Worm (Caenorhabditis elegans) whole organism, L2 larva: Measurements from ENCODE around the gene gei-4.
A peak's percentile ranks its signal among the peaks of the same experiment; 100 is the strongest.

Experiments used
- C34F6.9 ChIP-seq: fragments of 150-350 bp; optimal IDR thresholded peaks from 2 replicates; lab custom pipeline; 2014; ENCODE audit warnings: missing biosample characterization, missing genetic modification characterization
- F13H6.1 ChIP-seq: sonication (generic microtip); optimal IDR thresholded peaks from 2 replicates; lab custom pipeline; 2016; ENCODE audit warnings: missing genetic modification characterization, missing compliant biosample characterization
- R02D3.7 ChIP-seq: fragments of 150-350 bp; optimal IDR thresholded peaks from 2 replicates; lab custom pipeline; 2014; ENCODE audit warnings: missing biosample characterization, missing genetic modification characterization
- Y55F3AM.14 ChIP-seq: fragments of 200-800 bp; sonication (Bioruptor generic); optimal IDR thresholded peaks from 2 replicates; lab custom pipeline; 2018; ENCODE audit warnings: mild to moderate bottlenecking, missing genetic modification characterization, missing compliant biosample characterization
- alr-1 ChIP-seq: fragments of 150-350 bp; optimal IDR thresholded peaks from 2 replicates; lab custom pipeline; 2014; ENCODE audit warnings: missing biosample characterization, missing genetic modification characterization
- ama-1 ChIP-seq: fragments of 150-350 bp; optimal IDR thresholded peaks from 2 replicates; lab custom pipeline; 2018; ENCODE audit warnings: inconsistent platforms
- ceh-82 ChIP-seq: fragments of 150-350 bp; optimal IDR thresholded peaks from 2 replicates; lab custom pipeline; 2014; ENCODE audit warnings: missing biosample characterization, missing genetic modification characterization
- crh-2 ChIP-seq: sonication (generic microtip); optimal IDR thresholded peaks from 2 replicates; lab custom pipeline; 2017; ENCODE audit warnings: missing biosample characterization, missing genetic modification characterization
- dmd-4 ChIP-seq: sonication (generic microtip); optimal IDR thresholded peaks from 2 replicates; lab custom pipeline; 2017; ENCODE audit warnings: missing biosample characterization, missing genetic modification characterization
- egl-27 ChIP-seq: sonication (generic microtip); optimal IDR thresholded peaks from 3 replicates; lab custom pipeline; 2017; ENCODE audit warnings: missing biosample characterization, missing genetic modification reagents, missing genetic modification characterization
- elt-3 ChIP-seq: sonication (generic microtip); optimal IDR thresholded peaks from 2 replicates; lab custom pipeline; 2017; ENCODE audit warnings: missing biosample characterization, missing genetic modification characterization
- fos-1 ChIP-seq: fragments of 150-350 bp; optimal IDR thresholded peaks from 2 replicates; lab custom pipeline; 2014; ENCODE audit warnings: missing biosample characterization, missing genetic modification characterization
- gmeb-1 ChIP-seq: fragments of 150-350 bp; optimal IDR thresholded peaks from 2 replicates; lab custom pipeline; 2014; ENCODE audit warnings: missing biosample characterization, missing genetic modification characterization
- lin-13 ChIP-seq: fragments of 150-350 bp; optimal IDR thresholded peaks from 2 replicates; lab custom pipeline; 2014; ENCODE audit warnings: missing biosample characterization, missing genetic modification reagents, missing genetic modification characterization
- lin-39 ChIP-seq: fragments of 150-350 bp; optimal IDR thresholded peaks from 2 replicates; lab custom pipeline; 2014; ENCODE audit warnings: missing biosample characterization, missing genetic modification reagents, missing genetic modification characterization
- lsy-2 ChIP-seq, 2 experiments: fragments of 150-350 bp in 1 of 2; sonication (generic microtip) in 1 of 2; optimal IDR thresholded peaks; 2 replicates each; lab custom pipeline; 2014 to 2017; ENCODE audit warnings: missing biosample characterization in 2 of 2, missing genetic modification characterization in 2 of 2
- mbf-1 ChIP-seq: sonication (generic microtip); optimal IDR thresholded peaks from 2 replicates; lab custom pipeline; 2017; ENCODE audit warnings: missing biosample characterization, missing genetic modification characterization
- mdl-1 ChIP-seq, 2 experiments: fragments of 150-350 bp in 1 of 2; sonication (generic microtip) in 1 of 2; optimal IDR thresholded peaks; 2 replicates each; lab custom pipeline; 2017; ENCODE audit warnings: missing biosample characterization in 2 of 2, missing genetic modification characterization in 2 of 2
- nhr-129 ChIP-seq: fragments of 150-350 bp; optimal IDR thresholded peaks from 2 replicates; lab custom pipeline; 2014; ENCODE audit warnings: missing biosample characterization, missing genetic modification characterization
- nhr-21 ChIP-seq: fragments of 150-350 bp; optimal IDR thresholded peaks from 2 replicates; lab custom pipeline; 2014; ENCODE audit warnings: missing biosample characterization, missing genetic modification characterization
- nhr-25 ChIP-seq: fragments of 150-350 bp; sonication (generic microtip); optimal IDR thresholded peaks from 3 replicates; lab custom pipeline; 2014; ENCODE audit warnings: missing biosample characterization, missing genetic modification characterization
- nhr-6 ChIP-seq: fragments of 150-350 bp; optimal IDR thresholded peaks from 2 replicates; lab custom pipeline; 2014; ENCODE audit warnings: missing biosample characterization, missing genetic modification characterization
- nhr-77 ChIP-seq: fragments of 150-350 bp; optimal IDR thresholded peaks from 2 replicates; lab custom pipeline; 2014; ENCODE audit warnings: missing biosample characterization, missing genetic modification characterization
- peb-1 ChIP-seq: fragments of 150-350 bp; optimal IDR thresholded peaks from 2 replicates; lab custom pipeline; 2014; ENCODE audit warnings: missing biosample characterization, missing genetic modification characterization
- skn-1 ChIP-seq: sonication (generic microtip); optimal IDR thresholded peaks from 2 replicates; lab custom pipeline; 2017; ENCODE audit warnings: missing biosample characterization, missing genetic modification characterization
- sma-3 ChIP-seq: sonication (generic microtip); optimal IDR thresholded peaks from 2 replicates; lab custom pipeline; 2016; ENCODE audit warnings: missing genetic modification reagents, missing genetic modification characterization, missing compliant biosample characterization
- sma-9 ChIP-seq, 2 experiments: fragments of 150-350 bp in 1 of 2; sonication (generic microtip) in 1 of 2; optimal IDR thresholded peaks; 2 replicates each; lab custom pipeline; 2014 to 2016; ENCODE audit warnings: missing genetic modification characterization in 2 of 2, mild to moderate bottlenecking in 1 of 2, missing biosample characterization in 1 of 2, missing compliant biosample characterization in 1 of 2, missing genetic modification reagents in 1 of 2, moderate library complexity in 1 of 2
- snpc-4 ChIP-seq: fragments of 150-350 bp; optimal IDR thresholded peaks from 2 replicates; lab custom pipeline; 2014; ENCODE audit warnings: missing biosample characterization, missing genetic modification characterization
- unc-55 ChIP-seq: fragments of 150-350 bp; sonication (generic microtip); optimal IDR thresholded peaks from 3 replicates; lab custom pipeline; 2014; ENCODE audit warnings: missing biosample characterization, missing genetic modification reagents, missing genetic modification characterization
- zag-1 ChIP-seq: fragments of 150-350 bp; optimal IDR thresholded peaks from 2 replicates; lab custom pipeline; 2014; ENCODE audit warnings: missing biosample characterization, missing genetic modification characterization
- ztf-1 ChIP-seq: fragments of 200-800 bp; sonication (Bioruptor generic); conservative IDR thresholded peaks from 2 replicates; pipeline ENCODE4 v1.3.6; 2022; ENCODE audit warnings: missing genetic modification characterization, missing compliant biosample characterization
- ztf-11 ChIP-seq: sonication (generic microtip); optimal IDR thresholded peaks from 2 replicates; lab custom pipeline; 2017; ENCODE audit warnings: missing biosample characterization, missing genetic modification characterization

The gei-4 gene

DNA sequence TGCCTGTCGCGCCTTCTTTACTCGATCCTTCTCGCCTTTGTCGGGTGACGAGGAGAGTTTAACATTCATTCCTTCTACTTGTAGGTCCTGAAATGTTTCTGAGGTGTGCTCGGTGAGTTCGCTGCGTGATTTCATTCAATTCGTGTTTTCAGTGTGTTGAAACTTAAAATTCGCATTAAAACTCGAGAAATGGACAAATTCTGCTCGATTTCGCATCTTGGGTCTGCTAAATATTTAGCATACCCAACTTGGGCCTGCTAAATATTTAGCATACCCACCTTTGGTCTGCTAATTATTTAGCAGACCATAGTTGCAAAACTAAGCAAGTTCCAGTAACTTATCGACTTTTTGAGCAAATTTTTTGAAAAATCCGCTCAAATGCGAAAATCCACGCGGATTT is 7.2 kb downstream of the gei-4 start:
- no peak for TF ChIP-seq ztf-1 (GFP tag; lab: Robert Waterston, UW)
- TF ChIP-seq lin-13, result no peak
- TF ChIP-seq mdl-1 (tag; optimal IDR thresholded peaks at IDR 0.05; lab: Kevin White, UChicago), result no peak

DNA sequence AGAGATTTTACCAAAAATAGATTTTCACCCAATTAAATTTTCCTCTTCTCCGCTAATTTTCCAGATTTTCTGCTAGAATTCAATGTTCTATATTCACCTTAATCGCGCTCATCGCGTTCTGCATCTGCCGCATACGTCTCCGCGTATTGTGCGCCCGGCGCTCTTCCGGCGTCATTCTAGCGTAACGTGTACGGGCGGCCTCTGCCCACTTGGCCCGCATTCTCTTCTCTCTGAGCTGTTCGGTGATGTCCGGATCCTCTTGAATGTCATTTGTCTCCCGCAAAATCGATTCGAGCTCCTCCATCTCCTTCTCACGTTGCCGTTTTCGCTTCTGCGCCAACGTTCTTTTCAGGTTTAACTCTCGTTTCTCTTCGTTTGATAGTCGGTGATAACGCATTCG is 7.7 kb downstream of the gei-4 start:
- no peak for TF ChIP-seq lsy-2 (tag; optimal IDR thresholded peaks at IDR 0.05; lab: Kevin White, UChicago)
- no peak for TF ChIP-seq sma-9 (GFP tag; optimal IDR thresholded peaks at IDR 0.05; lab: Kevin White, UChicago)
- TF ChIP-seq sma-9 (tag; optimal IDR thresholded peaks at IDR 0.05; lab: Kevin White, UChicago), result no peak
- TF ChIP-seq gmeb-1 (tag; lab: Kevin White, UChicago), result no peak
- no peak for TF ChIP-seq elt-3 (tag; lab: Kevin White, UChicago)
- no peak for TF ChIP-seq unc-55 (GFP tag; lab: Kevin White, UChicago)
- no peak for TF ChIP-seq R02D3.7 (tag; lab: Kevin White, UChicago)
- TF ChIP-seq lin-39 (tag; lab: Kevin White, UChicago), result no peak
- no peak for TF ChIP-seq peb-1 (tag; lab: Kevin White, UChicago)

DNA sequence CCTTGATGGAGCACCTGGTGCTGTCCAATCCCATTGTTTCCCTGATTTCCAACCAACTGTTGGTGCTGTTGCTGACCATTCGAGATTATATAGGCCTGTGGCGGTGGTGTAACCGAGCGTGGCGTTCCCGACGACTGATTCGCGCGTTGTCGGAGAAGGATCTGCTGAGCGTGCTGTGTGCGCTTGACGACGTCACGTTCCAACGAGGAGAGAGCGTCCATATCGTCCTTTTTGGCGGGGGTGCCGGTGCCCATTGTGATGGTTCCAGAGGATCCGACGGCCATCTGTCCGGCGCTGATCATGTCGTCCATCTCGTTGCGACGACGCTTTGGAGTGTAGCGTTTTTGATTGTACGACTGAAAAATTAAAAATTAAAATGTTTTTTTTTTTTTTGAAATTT is 9.1 kb downstream of the gei-4 start:
- TF ChIP-seq ama-1 (lab: Kevin White, UChicago) (peak; percentile 27), nhr-129 (no peak)

- TF ChIP-seq skn-1 (no peak), sma-3 (GFP tag; lab: Kevin White, UChicago) (peak; percentile 3), nhr-21 (tag; lab: Kevin White, UChicago) (peak; percentile 59), ceh-82 (tag; lab: Kevin White, UChicago) (no peak), ama-1 (lab: Kevin White, UChicago) (peak; percentile 45), nhr-25 (tag; lab: Kevin White, UChicago) (peak; percentile 57), F13H6.1 (tag; lab: Kevin White, UChicago) (peak; percentile 20)
Observed at ce11 chrIII:344322-344721, 10.3 kb downstream of the gei-4 start.

DNA sequence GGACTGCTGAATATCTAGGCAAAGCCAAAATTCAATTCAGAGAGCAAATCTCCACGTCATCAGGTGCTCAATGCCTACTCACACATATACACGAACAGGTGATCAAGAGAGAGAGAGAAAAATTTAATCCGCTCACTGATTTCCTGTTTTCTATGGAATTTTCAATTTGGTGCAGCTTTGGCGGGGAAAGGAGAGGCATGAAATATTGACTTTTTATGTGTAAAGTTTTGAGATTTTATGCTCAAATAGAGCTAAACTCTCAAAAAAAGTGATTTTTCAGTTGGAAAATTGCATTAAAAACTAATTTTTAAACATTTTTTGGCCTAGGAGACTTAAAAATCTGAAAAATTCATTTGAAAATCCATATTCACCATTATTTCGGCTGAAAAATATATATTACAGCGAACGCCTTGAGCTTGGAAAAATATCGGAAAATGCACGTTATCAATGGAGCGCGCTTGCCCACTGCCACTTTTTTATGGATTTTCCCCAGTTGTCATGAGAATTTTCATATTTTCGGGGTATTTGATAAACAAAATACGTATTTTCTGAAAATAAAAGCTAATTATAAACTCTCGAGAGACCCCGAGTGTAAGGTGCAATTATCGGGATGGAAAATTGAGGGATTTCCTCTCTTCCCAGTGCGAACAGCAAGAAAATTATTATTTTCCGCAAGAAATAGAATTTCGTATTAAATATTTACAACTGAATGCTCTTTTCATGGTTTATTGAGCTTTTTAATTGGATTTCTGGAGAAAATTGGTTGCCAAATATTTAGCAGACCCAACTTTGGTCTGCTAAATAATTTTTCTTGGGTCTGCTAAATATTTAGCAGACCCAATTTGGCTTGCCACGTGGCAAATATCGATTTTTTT is 11.0 kb downstream of the gei-4 start:
- TF ChIP-seq ztf-11 (tag; lab: Kevin White, UChicago) (no peak), Y55F3AM.14 (GFP tag; lab: Kevin White, UChicago) (peak; percentile 26), snpc-4 (tag; lab: Kevin White, UChicago) (no peak), nhr-25 (tag; lab: Kevin White, UChicago) (no peak), alr-1 (tag; lab: Kevin White, UChicago) (no peak), dmd-4 (tag; lab: Kevin White, UChicago) (no peak), unc-55 (GFP tag; lab: Kevin White, UChicago) (peak; percentile 31), lsy-2 (tag; optimal IDR thresholded peaks at IDR 0.05; lab: Kevin White, UChicago) (peak; percentile 12 to 15), nhr-21 (tag; lab: Kevin White, UChicago) (no peak), ama-1 (lab: Kevin White, UChicago) (peak; percentile 15), nhr-6 (tag; lab: Kevin White, UChicago) (no peak), skn-1 (no peak), sma-3 (GFP tag; lab: Kevin White, UChicago) (no peak), crh-2 (tag; lab: Kevin White, UChicago) (peak; percentile 84), nhr-129 (peak; percentile 7), lin-13 (peak; percentile 34), egl-27 (tag; lab: Kevin White, UChicago) (no peak), C34F6.9 (tag; lab: Kevin White, UChicago) (peak; percentile 64), nhr-77 (tag; lab: Kevin White, UChicago) (no peak)

DNA sequence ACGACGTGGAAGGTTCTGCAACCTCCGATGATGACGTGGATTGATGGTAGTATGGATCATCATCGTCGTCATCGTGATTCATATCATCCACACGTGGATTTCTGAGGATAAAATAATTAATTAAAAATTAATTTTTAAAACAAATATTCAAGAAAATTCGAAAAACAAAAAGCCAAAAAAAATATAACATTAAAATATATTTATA is 11.6 kb downstream of the gei-4 start, which contains the start of gene Y50D7A.8:
Y50D7A.8 (minus strand) TSS at position 101 of the 205 bp plus-strand sequence.
- TF ChIP-seq sma-9 (GFP tag; optimal IDR thresholded peaks at IDR 0.05; lab: Kevin White, UChicago) (no peak), sma-9 (tag; optimal IDR thresholded peaks at IDR 0.05; lab: Kevin White, UChicago) (no peak), fos-1 (tag; lab: Kevin White, UChicago) (no peak), mbf-1 (tag; lab: Kevin White, UChicago) (no peak), zag-1 (tag; lab: Kevin White, UChicago) (no peak)
